Fruit fly (Drosophila melanogaster) ovary, adult (tissue): ENCODE measurements around the gene CG18094.
A peak's percentile ranks its signal among the peaks of the same experiment; 100 is the strongest.

Experiments used
- CG17801 ChIP-seq: fragments of 200-800 bp; optimal IDR thresholded peaks from 2 replicates; lab custom pipeline; 2019; ENCODE audit warnings: missing biosample characterization, mild to moderate bottlenecking, missing genetic modification characterization, moderate library complexity; ENCODE audit not compliant: partially characterized antibody

The CG18094 gene

dm6 chr2L:19463405-19463804, 26.7 kb upstream of the CG18094 start:
- no peak for TF ChIP-seq CG17801 (GFP tag; lab: Kevin White, UChicago)

dm6 chr2L:19463824-19464317, 26.2 kb upstream of the CG18094 start, which contains the start of gene tj:
Gene tj (plus strand): TSS chr2L:19464267.
- TF ChIP-seq CG17801 (GFP tag; lab: Kevin White, UChicago): no peak

dm6 chr2L:19469090-19469489, 21.0 kb upstream of the CG18094 start:
- TF ChIP-seq CG17801 (GFP tag; lab: Kevin White, UChicago): no peak

dm6 chr2L:19469751-19470150, 20.3 kb upstream of the CG18094 start:
- no peak for TF ChIP-seq CG17801 (GFP tag; lab: Kevin White, UChicago)

dm6 chr2L:19472256-19472655, 17.8 kb upstream of the CG18094 start:
- peak; percentile 86 for TF ChIP-seq CG17801 (GFP tag; lab: Kevin White, UChicago)

dm6 chr2L:19473397-19474009, 16.6 kb upstream of the CG18094 start:
- no peak for TF ChIP-seq CG17801 (GFP tag; lab: Kevin White, UChicago)

dm6 chr2L:19479249-19479984, 10.6 kb upstream of the CG18094 start:
- no peak for TF ChIP-seq CG17801 (GFP tag; lab: Kevin White, UChicago)

dm6 chr2L:19480406-19481334, 9.4 kb upstream of the CG18094 start:
- TF ChIP-seq CG17801 (GFP tag; lab: Kevin White, UChicago): no peak

- TF ChIP-seq CG17801 (GFP tag; lab: Kevin White, UChicago): no peak
These were observed 5.5 kb upstream of the CG18094 start, which contains the start of the genes CG10195 and CG13084 for dm6 chr2L:19484539-19484938. Gene CG10195 (minus strand): TSS chr2L:19484705. Gene CG13084 (plus strand): TSS chr2L:19484930.

- TF ChIP-seq CG17801 (GFP tag; lab: Kevin White, UChicago): no peak
These were observed 2.9 kb upstream of the CG18094 start, which contains the start of gene CG13083 for dm6 chr2L:19487190-19487589. Gene CG13083 (plus strand): TSS chr2L:19487490.

- peak; percentile 76 for TF ChIP-seq CG17801 (GFP tag; lab: Kevin White, UChicago)
These were observed 3.0 kb downstream of the CG18094 start, which contains the start of the genes swm and Ctu2 for dm6 chr2L:19492934-19493686. Gene swm (plus strand): TSS chr2L:19493251. Gene Ctu2 (minus strand): TSS chr2L:19493253.

dm6 chr2L:19497983-19498382, 7.9 kb downstream of the CG18094 start, which contains the start of gene Top3alpha:
Gene Top3alpha (plus strand): TSS chr2L:19498168.
- peak; percentile 40 for TF ChIP-seq CG17801 (GFP tag; lab: Kevin White, UChicago)

- no peak for TF ChIP-seq CG17801 (GFP tag; lab: Kevin White, UChicago)
These were observed 16.3 kb downstream of the CG18094 start for dm6 chr2L:19506323-19506722.
